Worm (Caenorhabditis elegans): Measurements from ENCODE around the gene R07C3.3.
"Not testable (repeated sequence)": the region's sequence is repeated elsewhere in the genome, so short reads cannot be mapped to it uniquely, and the experiment has no call there.

Gene R07C3.3

DNA sequence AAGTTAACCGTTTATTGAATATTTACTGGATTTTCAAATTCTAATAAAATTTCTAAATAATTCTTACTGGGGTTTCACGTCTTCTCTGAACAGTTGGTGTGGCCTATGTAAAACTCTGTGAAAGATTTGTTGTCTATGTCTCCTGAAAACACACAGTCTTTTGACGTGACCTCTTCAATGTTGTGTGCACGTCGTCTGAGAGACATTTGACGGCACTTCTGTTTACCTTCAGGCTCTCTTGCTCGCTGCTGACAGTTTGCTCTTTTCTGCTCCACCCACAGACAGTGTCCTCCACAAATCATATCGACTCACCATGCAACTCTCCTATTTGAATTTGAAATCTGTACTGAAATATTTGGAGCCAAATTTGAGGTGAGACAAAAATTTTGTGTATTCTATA is 7.8 kb upstream of the R07C3.3 start, which contains the start of gene fbxc-34:
TSS of gene fbxc-34 (plus strand) at position 301 of the 400 bp plus-strand sequence.
- not testable (repeated sequence) for TF ChIP-seq dao-5, W03F9.2, him-1 (tag; optimal IDR thresholded peaks at IDR 0.05)

DNA sequence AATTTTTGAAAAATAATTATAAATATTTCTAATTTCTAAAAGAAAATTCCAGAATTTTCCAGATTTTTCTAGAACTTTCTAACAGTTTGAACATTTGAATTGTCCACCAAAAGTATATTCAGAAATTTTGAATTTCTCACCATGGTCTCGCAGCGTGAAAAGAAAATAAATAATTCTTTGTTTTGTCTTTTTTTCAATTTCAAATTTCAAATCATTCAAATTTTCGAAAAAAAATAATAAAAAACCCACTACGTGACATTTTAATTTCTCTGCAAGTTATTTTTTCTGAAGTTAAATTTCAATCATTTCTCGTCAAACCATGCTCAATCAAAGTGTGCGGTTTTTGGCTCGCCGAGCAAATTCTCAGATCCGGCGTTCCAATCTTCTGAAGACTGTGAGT is 5.9 kb upstream of the R07C3.3 start, which contains the start of gene acs-15:
TSS of gene acs-15 (plus strand) at position 301 of the 400 bp plus-strand sequence.
- TF ChIP-seq dao-5 (tag; optimal IDR thresholded peaks at IDR 0.05) (no peak), W03F9.2 (tag; optimal IDR thresholded peaks at IDR 0.05) (no peak), him-1 (tag; optimal IDR thresholded peaks at IDR 0.05) (no peak)

ce11 chrII:937265-937664 is 1.4 kb upstream of the R07C3.3 start:
- TF ChIP-seq him-1 (tag; optimal IDR thresholded peaks at IDR 0.05) (no peak), W03F9.2 (tag; optimal IDR thresholded peaks at IDR 0.05) (no peak), dao-5 (tag; optimal IDR thresholded peaks at IDR 0.05) (no peak)

DNA sequence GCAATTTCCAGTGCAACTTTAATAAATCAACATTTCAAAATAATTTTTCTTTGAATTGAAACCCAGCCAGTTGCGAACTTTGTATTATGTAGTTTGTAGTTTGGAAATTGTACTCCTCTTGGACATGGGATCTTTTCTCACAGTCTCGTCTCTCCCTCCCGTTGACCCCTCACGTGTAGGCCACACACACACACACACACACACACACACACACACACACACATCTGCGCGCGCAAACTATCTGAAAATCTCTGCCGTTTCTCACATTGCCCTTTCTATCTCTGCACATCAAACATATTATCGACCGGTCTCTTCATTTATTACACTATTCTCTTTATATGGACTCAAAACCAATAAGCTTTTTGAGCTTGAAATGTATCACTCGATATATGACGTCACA is 2.1 kb downstream of the R07C3.3 start, which contains the start of gene fbxc-36:
TSS of gene fbxc-36 (plus strand) at position 205 of the 400 bp plus-strand sequence.
- TF ChIP-seq W03F9.2 (tag; optimal IDR thresholded peaks at IDR 0.05) (no peak), dao-5 (tag; optimal IDR thresholded peaks at IDR 0.05) (no peak), him-1 (tag; optimal IDR thresholded peaks at IDR 0.05) (no peak)

ce11 chrII:943773-944172 is 5.1 kb downstream of the R07C3.3 start, which contains the start of gene clec-43:
Gene clec-43, plus strand, starts transcription at chrII:944066.
- TF ChIP-seq dao-5 (tag; optimal IDR thresholded peaks at IDR 0.05) = no peak
- TF ChIP-seq him-1 (tag; optimal IDR thresholded peaks at IDR 0.05) = no peak
- TF ChIP-seq W03F9.2 (tag; optimal IDR thresholded peaks at IDR 0.05) = no peak

ce11 chrII:948091-948490 is 9.4 kb downstream of the R07C3.3 start, which contains the start of gene fbxc-32:
Gene fbxc-32, minus strand, starts transcription at chrII:948191.
- TF ChIP-seq him-1 (tag; optimal IDR thresholded peaks at IDR 0.05) (no peak), dao-5 (tag; optimal IDR thresholded peaks at IDR 0.05) (no peak), W03F9.2 (tag; optimal IDR thresholded peaks at IDR 0.05) (no peak)

DNA sequence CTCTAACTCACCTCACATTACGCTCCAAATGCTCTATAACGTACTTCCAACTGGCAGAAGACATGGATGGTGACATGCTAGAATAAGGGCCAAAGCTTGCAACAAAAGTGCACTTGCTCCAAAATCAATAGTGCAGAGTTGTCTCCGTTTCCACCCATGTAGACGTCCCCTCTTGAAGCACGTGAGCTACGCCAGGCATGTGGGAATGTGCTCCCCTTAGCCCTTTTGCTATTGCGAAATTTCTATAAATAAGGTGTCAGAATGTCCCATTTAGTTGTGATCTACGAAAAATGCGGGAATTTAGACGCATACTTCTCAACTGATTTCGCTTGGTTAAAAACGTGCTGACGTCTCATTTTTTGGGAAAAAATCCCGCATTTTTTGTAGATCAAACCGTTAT is 11.7 kb downstream of the R07C3.3 start:
- TF ChIP-seq him-1 (tag; optimal IDR thresholded peaks at IDR 0.05) (no peak), dao-5 (tag; optimal IDR thresholded peaks at IDR 0.05) (no peak), W03F9.2 (tag; optimal IDR thresholded peaks at IDR 0.05) (no peak)

DNA sequence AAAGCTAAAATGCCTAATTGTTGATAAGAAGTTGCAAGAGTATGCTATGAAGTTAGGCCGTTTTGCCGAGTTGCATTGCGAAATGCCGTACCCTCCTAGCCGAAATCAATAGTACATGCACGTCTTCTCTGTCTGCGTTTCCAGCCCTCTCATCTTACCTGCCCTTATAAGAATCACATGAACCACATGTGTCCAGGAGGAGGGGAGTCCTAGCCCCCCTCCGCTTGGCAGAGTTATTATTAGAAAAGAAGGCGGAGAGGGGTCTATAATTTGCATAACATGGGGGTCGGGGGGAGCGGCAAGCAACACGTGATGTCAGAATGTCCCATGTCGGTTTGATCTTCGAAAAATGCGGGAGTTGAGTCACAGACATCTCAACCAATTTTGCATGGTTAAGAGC is 14.4 kb downstream of the R07C3.3 start:
- TF ChIP-seq him-1 (tag; optimal IDR thresholded peaks at IDR 0.05) (no peak), W03F9.2 (tag; optimal IDR thresholded peaks at IDR 0.05) (no peak), dao-5 (tag; optimal IDR thresholded peaks at IDR 0.05) (no peak)

- not testable (repeated sequence) for TF ChIP-seq him-1, W03F9.2, dao-5 (tag; optimal IDR thresholded peaks at IDR 0.05)
Measured at ce11 chrII:954626-955025, 16.0 kb downstream of the R07C3.3 start, which contains the start of gene fbxc-7. Gene fbxc-7, plus strand, starts transcription at chrII:954926.

DNA sequence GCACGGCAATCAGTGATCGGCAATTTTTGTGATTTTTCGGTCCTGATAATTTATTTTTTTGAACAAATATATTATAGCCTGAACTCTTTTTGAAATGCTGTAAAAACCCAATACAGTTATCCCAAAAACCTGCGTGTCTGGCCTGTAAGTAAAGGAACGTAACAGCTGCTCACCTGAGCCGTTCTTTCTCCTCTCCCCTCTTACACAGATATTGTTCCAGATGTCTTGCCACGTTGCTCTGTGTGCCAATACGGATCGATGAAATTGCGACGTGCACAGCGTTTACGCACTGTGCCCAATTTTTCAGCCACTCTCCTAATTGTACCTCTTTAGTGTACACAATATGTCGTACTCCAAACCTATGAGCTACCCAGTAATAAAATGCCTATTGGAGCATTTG is 20.0 kb downstream of the R07C3.3 start, which contains the start of gene sdz-4:
TSS of gene sdz-4 (plus strand) at position 301 of the 400 bp plus-strand sequence.
- TF ChIP-seq him-1 (tag; optimal IDR thresholded peaks at IDR 0.05) (no peak), W03F9.2 (tag; optimal IDR thresholded peaks at IDR 0.05) (no peak), dao-5 (tag; optimal IDR thresholded peaks at IDR 0.05) (no peak)

DNA sequence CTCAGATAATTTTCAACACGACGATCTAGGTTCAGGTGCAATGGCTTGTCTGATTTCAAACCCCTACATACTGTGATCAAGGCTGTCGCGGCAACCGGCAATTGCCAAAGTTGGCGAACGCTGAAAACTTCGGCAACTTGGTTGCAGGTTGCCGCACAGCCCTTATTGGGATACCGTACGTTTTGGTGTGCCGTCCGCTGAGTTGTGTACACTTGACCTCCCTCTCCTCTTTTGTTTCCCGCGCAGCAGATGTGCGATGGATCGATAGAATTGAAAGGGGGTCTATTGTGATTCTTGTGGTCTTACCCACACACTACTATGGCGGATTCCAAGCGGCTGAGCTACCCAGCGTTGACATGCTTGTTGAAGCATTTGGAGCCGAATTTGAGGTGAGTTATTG is 21.6 kb downstream of the R07C3.3 start, which contains the start of the genes C32B5.18 and C32B5.7:
TSS of gene C32B5.18 (plus strand) at position 301 of the 400 bp plus-strand sequence.
TSS of gene C32B5.7 (plus strand) at position 311 of the 400 bp plus-strand sequence.
- no peak for TF ChIP-seq W03F9.2 (tag; optimal IDR thresholded peaks at IDR 0.05)
- TF ChIP-seq him-1 (tag; optimal IDR thresholded peaks at IDR 0.05) = no peak
- TF ChIP-seq dao-5 (tag; optimal IDR thresholded peaks at IDR 0.05) = no peak

ce11 chrII:961961-962360 is 23.3 kb downstream of the R07C3.3 start, which contains the start of gene C32B5.13:
Gene C32B5.13, minus strand, starts transcription at chrII:962061.
- TF ChIP-seq him-1 (tag; optimal IDR thresholded peaks at IDR 0.05) (no peak), dao-5 (tag; optimal IDR thresholded peaks at IDR 0.05) (no peak), W03F9.2 (tag; optimal IDR thresholded peaks at IDR 0.05) (no peak)

DNA sequence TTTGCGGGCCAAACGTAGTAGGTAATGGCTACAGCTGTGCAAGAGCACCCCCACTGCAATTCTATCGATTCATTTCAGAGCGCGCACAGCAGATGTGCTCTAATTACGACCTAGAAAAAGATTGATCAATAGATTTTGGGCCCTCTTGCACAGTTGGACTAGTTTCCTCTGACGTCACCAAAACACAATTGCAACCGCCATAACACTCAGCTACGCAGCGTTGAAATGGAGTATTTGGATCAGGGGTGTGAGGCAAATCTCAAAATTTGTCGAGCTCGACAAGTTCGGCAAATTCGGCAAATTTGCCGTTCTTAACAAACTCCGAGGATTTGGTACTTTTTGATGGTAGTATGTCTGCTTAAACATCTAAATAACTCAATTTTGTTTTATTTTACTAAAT is 28.3 kb downstream of the R07C3.3 start, which contains the start of gene fbxc-18:
TSS of gene fbxc-18 (minus strand) at position 101 of the 400 bp plus-strand sequence.
- TF ChIP-seq dao-5, him-1, W03F9.2 (tag; optimal IDR thresholded peaks at IDR 0.05): not testable (repeated sequence)

DNA sequence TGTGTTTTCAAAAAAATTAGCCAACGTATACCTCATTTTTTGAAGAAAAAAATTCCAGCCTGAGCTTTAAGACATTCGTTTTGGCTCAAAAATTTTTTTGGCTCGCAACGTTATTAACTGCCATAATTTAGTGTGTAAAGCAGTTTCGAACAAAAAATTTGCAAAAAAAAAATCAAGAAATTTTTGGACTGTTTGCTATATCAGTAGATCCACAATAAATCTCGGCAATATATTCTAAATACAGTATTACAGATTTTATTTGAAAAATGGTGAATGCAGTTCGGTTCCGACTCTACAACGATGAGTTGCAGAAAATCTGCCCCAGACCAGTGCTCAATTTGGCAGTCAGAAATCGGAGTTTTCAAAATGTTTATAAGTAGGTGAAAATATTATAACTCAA is 29.5 kb downstream of the R07C3.3 start, which contains the start of gene C32B5.6:
TSS of gene C32B5.6 (plus strand) at position 301 of the 400 bp plus-strand sequence.
- not testable (repeated sequence) for TF ChIP-seq W03F9.2, him-1, dao-5 (tag; optimal IDR thresholded peaks at IDR 0.05)

All from whole organism, L4/young adult.